Worm (Caenorhabditis elegans): Measurements from ENCODE around the gene del-7.

Gene del-7

ce11 chrIV:7804740-7805139 is 44.5 kb downstream of the del-7 start, which contains the start of gene C33H5.2:
Gene C33H5.2, plus strand, starts transcription at chrIV:7805040.
- TF ChIP-seq zag-1 (tag; optimal IDR thresholded peaks at IDR 0.05) (no peak), Y105C5A.15 (GFP tag; IDR thresholded peaks at IDR 0.05) (no peak), zfp-2 (tag; optimal IDR thresholded peaks at IDR 0.05) (no peak), dpl-1 (GFP tag; optimal IDR thresholded peaks at IDR 0.05) (no peak), rbr-2 (tag; optimal IDR thresholded peaks at IDR 0.05) (no peak), mxl-2 (GFP tag; conservative IDR thresholded peaks at IDR 0.05) (no peak), aha-1 (tag) (no peak), daf-16 (GFP tag; optimal IDR thresholded peaks at IDR 0.05) (no peak), daf-16 (tag; optimal IDR thresholded peaks at IDR 0.05) (no peak), nhr-237 (tag; optimal IDR thresholded peaks at IDR 0.05) (no peak), nhr-10 (tag; optimal IDR thresholded peaks at IDR 0.05) (no peak), mep-1 (tag; optimal IDR thresholded peaks at IDR 0.05) (no peak), jun-1 (tag; optimal IDR thresholded peaks at IDR 0.05) (no peak), tra-1 (GFP tag; IDR thresholded peaks at IDR 0.05) (no peak), mxl-3 (GFP tag; optimal IDR thresholded peaks at IDR 0.05) (no peak), lim-7 (GFP tag; IDR thresholded peaks at IDR 0.05) (no peak), mdt-29 (GFP tag; IDR thresholded peaks at IDR 0.05) (no peak), unc-130 (GFP tag; optimal IDR thresholded peaks at IDR 0.05) (no peak), saeg-2 (GFP tag; IDR thresholded peaks at IDR 0.05) (no peak), R02D3.7 (tag; optimal IDR thresholded peaks at IDR 0.05) (no peak), zip-2 (tag; optimal IDR thresholded peaks at IDR 0.05) (no peak)

- TF ChIP-seq aha-1 (tag) (peak; percentile 70), zip-11 (GFP tag; IDR thresholded peaks at IDR 0.05) (no peak), mdl-1 (tag; optimal IDR thresholded peaks at IDR 0.05) (no peak)
These were observed 48.4 kb downstream of the del-7 start, which contains the start of gene C33H5.1 for ce11 chrIV:7808583-7808982. Gene C33H5.1, plus strand, starts transcription at chrIV:7808912.

Measured in whole organism, L4 larva.